Worm (Caenorhabditis elegans): ENCODE results near the gene tag-89.
"Not testable (repeated sequence)": the region's sequence is repeated elsewhere in the genome, so short reads cannot be mapped to it uniquely, and the experiment has no call there.

tag-89 gene

ce11 chrIV:11377439-11377838 is 16.9 kb upstream of the tag-89 start:
- TF ChIP-seq sea-1 (GFP tag; conservative IDR thresholded peaks at IDR 0.05) (no peak), ceh-36 (tag; optimal IDR thresholded peaks at IDR 0.05) (no peak)

- TF ChIP-seq sea-1 (GFP tag; conservative IDR thresholded peaks at IDR 0.05) (no peak), hmg-4 (GFP tag; optimal IDR thresholded peaks at IDR 0.05) (no peak), flt-1 (GFP tag; IDR thresholded peaks at IDR 0.05) (no peak), hmbx-1 (tag; optimal IDR thresholded peaks at IDR 0.05) (no peak), pes-1 (GFP tag; IDR thresholded peaks at IDR 0.05) (no peak), aly-1 (tag; optimal IDR thresholded peaks at IDR 0.05) (no peak)
Measured at ce11 chrIV:11379254-11379653, 15.1 kb upstream of the tag-89 start, which contains the start of gene fbxb-76. TSS of gene fbxb-76 (minus strand) at chrIV:11379354.

- TF ChIP-seq ceh-36 (tag; optimal IDR thresholded peaks at IDR 0.05) (no peak), scrt-1 (GFP tag; IDR thresholded peaks at IDR 0.05) (no peak), hnd-1 (tag; optimal IDR thresholded peaks at IDR 0.05) (no peak), hmg-4 (GFP tag; optimal IDR thresholded peaks at IDR 0.05) (no peak), aly-1 (tag; optimal IDR thresholded peaks at IDR 0.05) (no peak), ceh-13 (GFP tag; optimal IDR thresholded peaks at IDR 0.05) (no peak), sea-1 (GFP tag; conservative IDR thresholded peaks at IDR 0.05) (no peak), hmbx-1 (tag; optimal IDR thresholded peaks at IDR 0.05) (no peak), ets-7 (tag; optimal IDR thresholded peaks at IDR 0.05) (no peak), flt-1 (GFP tag; IDR thresholded peaks at IDR 0.05) (no peak), B0310.2 (tag; optimal IDR thresholded peaks at IDR 0.05) (no peak), tbx-37 (GFP tag; conservative IDR thresholded peaks at IDR 0.05) (no peak), tra-4 (tag; optimal IDR thresholded peaks at IDR 0.05) (no peak), tbx-11 (GFP tag; IDR thresholded peaks at IDR 0.05) (no peak)
Measured at ce11 chrIV:11388684-11389083, 5.7 kb upstream of the tag-89 start.

- not testable (repeated sequence) for TF ChIP-seq ceh-13 (GFP tag; optimal IDR thresholded peaks at IDR 0.05); ets-7 (tag; optimal IDR thresholded peaks at IDR 0.05); hmbx-1 (tag; optimal IDR thresholded peaks at IDR 0.05)
Measured at ce11 chrIV:11398267-11398825, 4.0 kb downstream of the tag-89 start, which contains the start of gene dsl-6. TSS of gene dsl-6 (minus strand) at chrIV:11398317.

- TF ChIP-seq pes-1 (GFP tag; IDR thresholded peaks at IDR 0.05): 0 out of 2 replicates have a peak, but pooled peaks have one; percentile 27
- peak; percentile 39; the same call in 1 of the 2 replicates for TF ChIP-seq tbx-11 (GFP tag; IDR thresholded peaks at IDR 0.05)
Measured at ce11 chrIV:11400098-11400497, 5.8 kb downstream of the tag-89 start.

DNA sequence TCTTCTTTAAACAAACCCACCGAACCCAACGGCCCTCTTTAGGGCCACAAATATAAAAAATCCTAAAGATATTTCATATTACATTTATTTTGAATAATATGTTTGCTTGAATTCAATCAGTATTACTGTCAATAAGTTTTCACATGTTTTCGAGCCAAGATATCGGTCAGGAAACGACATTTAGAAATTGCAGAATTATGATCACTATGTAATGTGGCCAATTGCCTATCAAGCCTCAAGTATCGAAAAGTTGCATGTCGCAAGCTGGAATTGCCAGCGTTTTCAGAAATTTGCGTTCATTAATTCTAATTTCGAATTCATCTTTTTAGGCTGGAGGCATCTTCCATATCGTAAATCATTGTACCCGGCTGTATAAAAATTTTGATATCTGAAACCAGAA is 7.1 kb downstream of the tag-89 start:
- TF ChIP-seq ama-1 (optimal IDR thresholded peaks at IDR 0.05) (peak; percentile 8), F13C5.2 (tag; optimal IDR thresholded peaks at IDR 0.05) (no peak)

ce11 chrIV:11403288-11403991 is 9.1 kb downstream of the tag-89 start, which contains the start of the genes memi-3 and cyp-31A2:
TSS of gene memi-3 (minus strand) at chrIV:11403338.
TSS of gene cyp-31A2 (plus strand) at chrIV:11403961.
- TF ChIP-seq sea-1 (GFP tag; conservative IDR thresholded peaks at IDR 0.05): no peak
- no peak for TF ChIP-seq B0310.2 (tag; optimal IDR thresholded peaks at IDR 0.05)
- no peak for TF ChIP-seq F13C5.2 (tag; optimal IDR thresholded peaks at IDR 0.05)
- TF ChIP-seq ceh-36 (tag; optimal IDR thresholded peaks at IDR 0.05): no peak

DNA sequence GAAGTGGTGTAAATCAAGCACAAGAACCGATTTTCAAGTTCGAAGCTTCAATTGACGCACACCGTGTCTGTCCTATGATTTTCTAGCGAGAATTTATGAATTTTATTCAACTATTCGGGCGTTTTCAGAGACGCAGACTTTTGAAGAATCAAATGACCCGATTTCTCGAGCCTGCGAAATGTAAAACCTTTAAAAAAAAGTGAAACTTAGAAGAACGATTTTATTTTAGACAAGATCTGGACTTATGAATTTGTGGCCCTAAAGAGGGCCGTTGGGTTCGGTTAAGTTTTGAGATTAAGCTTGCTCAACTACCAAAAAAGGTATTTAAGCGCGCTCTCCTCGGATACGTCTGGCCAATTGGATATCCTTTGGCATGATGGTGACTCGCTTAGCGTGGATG is 11.8 kb downstream of the tag-89 start:
- TF ChIP-seq ama-1 (optimal IDR thresholded peaks at IDR 0.05): peak; percentile 83
- TF ChIP-seq aly-1 (tag; optimal IDR thresholded peaks at IDR 0.05): peak; percentile 81

- peak; percentile 54 for TF ChIP-seq tbx-11 (GFP tag; IDR thresholded peaks at IDR 0.05)
- TF ChIP-seq sea-1 (GFP tag; conservative IDR thresholded peaks at IDR 0.05): peak; percentile 6; the same call in 1 of the 2 replicates
- peak; percentile 56; the same call in 1 of the 2 replicates for TF ChIP-seq flt-1 (GFP tag; IDR thresholded peaks at IDR 0.05)
- TF ChIP-seq scrt-1 (GFP tag; IDR thresholded peaks at IDR 0.05): 0 out of 2 replicates have a peak, but pooled peaks have one; percentile 51
- peak; percentile 83 for TF ChIP-seq aly-1 (tag; optimal IDR thresholded peaks at IDR 0.05)
- TF ChIP-seq pes-1 (GFP tag; IDR thresholded peaks at IDR 0.05): peak; percentile 69
- peak; percentile 17 for TF ChIP-seq tra-4 (tag; optimal IDR thresholded peaks at IDR 0.05)
- TF ChIP-seq ceh-36 (tag; optimal IDR thresholded peaks at IDR 0.05): peak; percentile 57
- TF ChIP-seq ama-1 (optimal IDR thresholded peaks at IDR 0.05): peak; percentile 92
- TF ChIP-seq tbx-37 (GFP tag; conservative IDR thresholded peaks at IDR 0.05): peak; percentile 47; the same call in 1 of the 2 replicates
Measured at ce11 chrIV:11406744-11407690, 12.7 kb downstream of the tag-89 start, which contains the start of the genes his-63 and his-64. TSS of gene his-63 (minus strand) at chrIV:11406861. TSS of gene his-64 (plus strand) at chrIV:11407116.
